Worm (Caenorhabditis elegans) whole organism, young adult: Measurements from ENCODE around the gene T27E9.6.
A peak's percentile ranks its signal among the peaks of the same experiment; 100 is the strongest.

Experiments
- B0019.2 ChIP-seq: fragments of 200-800 bp; sonication (Bioruptor generic); conservative IDR thresholded peaks from 2 replicates; pipeline ENCODE4 v1.3.6; 2022; ENCODE audit warnings: missing genetic modification reagents, missing genetic modification characterization, missing compliant biosample characterization
- B0035.1 ChIP-seq: sonication (generic microtip); optimal IDR thresholded peaks from 2 replicates; lab custom pipeline; 2016; ENCODE audit warnings: missing genetic modification characterization, mild to moderate bottlenecking, missing compliant biosample characterization, missing genotype, missing genetic modification reagents
- B0261.1 ChIP-seq: sonication (generic microtip); optimal IDR thresholded peaks from 2 replicates; lab custom pipeline; 2016; ENCODE audit warnings: mild to moderate bottlenecking, missing genetic modification characterization, moderate library complexity, missing compliant biosample characterization
- D2030.7 ChIP-seq: fragments of 200-800 bp; sonication (Bioruptor generic); IDR thresholded peaks from 2 replicates; pipeline ENCODE4 v1.3.6; 2022; ENCODE audit warnings: missing genetic modification reagents, missing genetic modification characterization, missing compliant biosample characterization
- F33H1.4 ChIP-seq: fragments of 200-800 bp; sonication (Bioruptor generic); IDR thresholded peaks from 2 replicates; pipeline ENCODE4 v1.3.6; 2022; ENCODE audit warnings: missing genetic modification reagents, missing genetic modification characterization, missing compliant biosample characterization
- F39B2.1 ChIP-seq: fragments of 200-800 bp; sonication (Bioruptor generic); IDR thresholded peaks from 2 replicates; pipeline ENCODE4 v1.3.6; 2022; ENCODE audit warnings: missing genetic modification reagents, missing genetic modification characterization, missing compliant biosample characterization
- T07F8.4 ChIP-seq: sonication (generic microtip); optimal IDR thresholded peaks from 2 replicates; lab custom pipeline; 2016; ENCODE audit warnings: mild to moderate bottlenecking, missing genetic modification characterization, moderate library complexity, missing compliant biosample characterization
- Y53F4B.3 ChIP-seq: fragments of 200-800 bp; sonication (Bioruptor generic); IDR thresholded peaks from 2 replicates; pipeline ENCODE4 v1.3.6; 2022; ENCODE audit warnings: missing genetic modification reagents, missing genetic modification characterization, missing compliant biosample characterization
- Y56A3A.18 ChIP-seq: fragments of 200-800 bp; sonication (Bioruptor generic); IDR thresholded peaks from 2 replicates; pipeline ENCODE4 v1.3.6; 2022; ENCODE audit warnings: missing genetic modification reagents, missing genetic modification characterization, missing compliant biosample characterization
- Y67H2A.10 ChIP-seq: fragments of 200-800 bp; sonication (Bioruptor generic); conservative IDR thresholded peaks from 2 replicates; pipeline ENCODE4 v1.3.6; 2022; ENCODE audit warnings: missing genetic modification reagents, missing genetic modification characterization, missing compliant biosample characterization
- Y95B8A.8 ChIP-seq: fragments of 200-800 bp; sonication (Bioruptor generic); IDR thresholded peaks from 2 replicates; pipeline ENCODE4 v1.3.6; 2022; ENCODE audit warnings: missing genetic modification reagents, missing genetic modification characterization, missing compliant biosample characterization
- aptf-3 ChIP-seq: fragments of 200-800 bp; sonication (Bioruptor generic); IDR thresholded peaks from 2 replicates; pipeline ENCODE4 v1.3.6; 2022; ENCODE audit warnings: missing genetic modification characterization, missing compliant biosample characterization
- atf-7 ChIP-seq: sonication (generic microtip); optimal IDR thresholded peaks from 2 replicates; lab custom pipeline; 2017; ENCODE audit warnings: mild to moderate bottlenecking, missing genetic modification characterization, missing compliant biosample characterization
- attf-5 ChIP-seq: fragments of 200-800 bp; sonication (Bioruptor generic); optimal IDR thresholded peaks from 2 replicates; lab custom pipeline; 2018; ENCODE audit warnings: mild to moderate bottlenecking, missing genetic modification characterization, missing compliant biosample characterization
- attf-6 ChIP-seq: fragments of 200-800 bp; sonication (Bioruptor generic); IDR thresholded peaks from 2 replicates; pipeline ENCODE4 v1.3.6; 2022; ENCODE audit warnings: missing genetic modification reagents, missing genetic modification characterization, missing compliant biosample characterization
- bed-1 ChIP-seq: fragments of 200-800 bp; sonication (Bioruptor generic); IDR thresholded peaks from 2 replicates; pipeline ENCODE4 v1.3.6; 2022; ENCODE audit warnings: missing genetic modification reagents, missing genetic modification characterization, missing compliant biosample characterization
- cebp-2 ChIP-seq: fragments of 200-800 bp; sonication (Bioruptor generic); IDR thresholded peaks from 2 replicates; pipeline ENCODE4 v1.3.6; 2022; ENCODE audit warnings: missing genetic modification characterization, missing compliant biosample characterization
- ceh-100 ChIP-seq: fragments of 200-800 bp; sonication (Bioruptor generic); IDR thresholded peaks from 2 replicates; pipeline ENCODE4 v1.3.6; 2022; ENCODE audit warnings: missing genetic modification reagents, missing genetic modification characterization, missing compliant biosample characterization
- ceh-40 ChIP-seq: fragments of 200-800 bp; sonication (Bioruptor generic); IDR thresholded peaks from 2 replicates; pipeline ENCODE4 v1.3.6; 2022; ENCODE audit warnings: missing genetic modification characterization, missing compliant biosample characterization
- dox-1 ChIP-seq: fragments of 200-800 bp; sonication (Bioruptor generic); IDR thresholded peaks from 2 replicates; pipeline ENCODE4 v1.3.6; 2022; ENCODE audit warnings: missing genetic modification reagents, missing genetic modification characterization, missing compliant biosample characterization
- efl-1 ChIP-seq: fragments of 150-350 bp; optimal IDR thresholded peaks from 2 replicates; lab custom pipeline; 2014; ENCODE audit warnings: missing biosample characterization, missing genetic modification reagents, missing genetic modification characterization
- egrh-3 ChIP-seq: fragments of 200-800 bp; sonication (Bioruptor generic); IDR thresholded peaks from 2 replicates; pipeline ENCODE4 v1.3.6; 2022; ENCODE audit warnings: missing genetic modification reagents, missing genetic modification characterization, missing compliant biosample characterization
- ekl-4 ChIP-seq: fragments of 200-800 bp; sonication (Bioruptor generic); IDR thresholded peaks from 2 replicates; pipeline ENCODE4 v1.3.6; 2022; ENCODE audit warnings: missing genetic modification reagents, missing genetic modification characterization, missing compliant biosample characterization
- ets-4 ChIP-seq: fragments of 200-800 bp; sonication (Bioruptor generic); optimal IDR thresholded peaks from 2 replicates; lab custom pipeline; 2018; ENCODE audit warnings: mild to moderate bottlenecking, missing genetic modification characterization, missing compliant biosample characterization
- hmg-1.2 ChIP-seq: fragments of 200-800 bp; sonication (Bioruptor generic); IDR thresholded peaks from 2 replicates; pipeline ENCODE4 v1.3.6; 2022; ENCODE audit warnings: missing genetic modification reagents, missing genetic modification characterization, missing compliant biosample characterization
- hsf-1 ChIP-seq: fragments of 200-800 bp; sonication (Bioruptor generic); IDR thresholded peaks from 2 replicates; pipeline ENCODE4 v1.3.6; 2022; ENCODE audit warnings: missing genetic modification reagents, missing genetic modification characterization, missing compliant biosample characterization
- let-526 ChIP-seq: fragments of 200-800 bp; sonication (Bioruptor generic); IDR thresholded peaks from 2 replicates; pipeline ENCODE4 v1.3.6; 2022; ENCODE audit warnings: missing genetic modification reagents, missing genetic modification characterization, missing compliant biosample characterization
- lin-35 ChIP-seq, 3 experiments: fragments of 150-350 bp in 2 of 3; sonication (generic microtip) in 1 of 3; optimal IDR thresholded peaks; 2 replicates each; lab custom pipeline; 2014 to 2018; ENCODE audit warnings: missing biosample characterization in 3 of 3, missing genetic modification characterization in 3 of 3, missing genetic modification reagents in 3 of 3
- lin-54 ChIP-seq: fragments of 200-800 bp; sonication (Bioruptor generic); optimal IDR thresholded peaks from 2 replicates; lab custom pipeline; 2018; ENCODE audit warnings: mild to moderate bottlenecking, missing genetic modification characterization, missing compliant biosample characterization
- madf-3 ChIP-seq: fragments of 200-800 bp; sonication (Bioruptor generic); IDR thresholded peaks from 2 replicates; pipeline ENCODE4 v1.3.6; 2022; ENCODE audit warnings: missing genetic modification reagents, missing genetic modification characterization, missing compliant biosample characterization
- madf-6 ChIP-seq: fragments of 200-800 bp; sonication (Bioruptor generic); IDR thresholded peaks from 2 replicates; pipeline ENCODE4 v1.3.6; 2022; ENCODE audit warnings: missing genetic modification reagents, missing genetic modification characterization, missing compliant biosample characterization
- mcd-1 ChIP-seq: fragments of 200-800 bp; sonication (Bioruptor generic); IDR thresholded peaks from 2 replicates; pipeline ENCODE4 v1.3.6; 2022; ENCODE audit warnings: missing genetic modification reagents, missing genetic modification characterization, missing compliant biosample characterization
- nfyb-1 ChIP-seq: fragments of 200-800 bp; sonication (Bioruptor generic); IDR thresholded peaks from 2 replicates; pipeline ENCODE4 v1.3.6; 2022; ENCODE audit warnings: missing genetic modification reagents, missing genetic modification characterization, missing compliant biosample characterization
- nhr-80 ChIP-seq: sonication (generic microtip); optimal IDR thresholded peaks from 2 replicates; lab custom pipeline; 2016; ENCODE audit warnings: missing genetic modification characterization, missing compliant biosample characterization
- pbrm-1 ChIP-seq: fragments of 200-800 bp; sonication (Bioruptor generic); IDR thresholded peaks from 2 replicates; pipeline ENCODE4 v1.3.6; 2022; ENCODE audit warnings: missing genetic modification reagents, missing genetic modification characterization, missing compliant biosample characterization
- rcor-1 ChIP-seq: fragments of 200-800 bp; sonication (Bioruptor generic); IDR thresholded peaks from 2 replicates; pipeline ENCODE4 v1.3.6; 2022; ENCODE audit warnings: missing genetic modification reagents, missing genetic modification characterization, missing compliant biosample characterization
- sptf-2 ChIP-seq: fragments of 200-800 bp; sonication (Bioruptor generic); optimal IDR thresholded peaks from 2 replicates; lab custom pipeline; 2018; ENCODE audit warnings: mild to moderate bottlenecking, missing genetic modification characterization, missing compliant biosample characterization
- xnd-1 ChIP-seq: sonication (generic microtip); optimal IDR thresholded peaks from 2 replicates; lab custom pipeline; 2016; ENCODE audit warnings: missing genotype, missing genetic modification reagents, missing genetic modification characterization, missing compliant biosample characterization

Gene T27E9.6

ce11 chrIII:13452824-13453223 lies 23.8 kb downstream of the T27E9.6 start:
- no peak for TF ChIP-seq xnd-1 (tag; lab: Kevin White, UChicago)
- peak; percentile 47 for TF ChIP-seq nhr-80 (tag; lab: Kevin White, UChicago)
- TF ChIP-seq cebp-2 (GFP tag; lab: Robert Waterston, UW): no peak

- TF ChIP-seq ceh-100 (peak; percentile 40; the same call in 1 of the 2 replicates), D2030.7 (GFP tag; lab: Robert Waterston, UW) (peak; percentile 51; the same call in 1 of the 2 replicates), madf-3 (GFP tag; lab: Robert Waterston, UW) (0 out of 2 replicates have a peak, but pooled peaks have one; percentile 67), egrh-3 (peak; percentile 85), F33H1.4 (GFP tag; lab: Robert Waterston, UW) (peak; percentile 80), aptf-3 (0 out of 2 replicates have a peak, but pooled peaks have one; percentile 32), mcd-1 (GFP tag; lab: Robert Waterston, UW) (peak; percentile 41), nfyb-1 (GFP tag; lab: Robert Waterston, UW) (0 out of 2 replicates have a peak, but pooled peaks have one; percentile 55), madf-6 (GFP tag; lab: Robert Waterston, UW) (peak; percentile 33)
- TF ChIP-seq, all 124 proteins: peak for 9; not testable (repeated sequence) for 115
These were observed 28.3 kb downstream of the T27E9.6 start for ce11 chrIII:13448235-13448634.

DNA sequence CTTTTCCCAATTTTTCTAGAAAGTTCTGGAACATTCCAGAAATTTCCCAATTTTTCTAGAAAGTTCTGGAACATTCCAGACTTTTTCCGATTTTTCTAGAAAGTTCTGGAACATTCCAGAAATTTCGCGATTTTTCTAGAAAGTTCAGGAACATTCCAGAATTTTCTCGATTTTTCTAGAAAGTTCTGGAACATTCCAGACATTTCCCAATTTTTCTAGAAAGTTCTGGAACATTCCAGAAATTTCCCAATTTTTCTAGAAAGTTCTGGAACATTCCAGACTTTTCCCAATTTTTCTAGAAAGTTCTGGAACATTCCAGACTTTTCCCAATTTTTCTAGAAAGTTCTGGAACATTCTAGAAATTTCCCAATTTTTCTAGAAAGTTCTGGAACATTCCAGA lies 29.1 kb downstream of the T27E9.6 start:
- TF ChIP-seq B0019.2 (GFP tag; lab: Robert Waterston, UW) (peak; percentile 66; the same call in 1 of the 2 replicates), hmg-1.2 (GFP tag; lab: Robert Waterston, UW) (0 out of 2 replicates have a peak, but pooled peaks have one; percentile 12), cebp-2 (GFP tag; lab: Robert Waterston, UW) (peak; percentile 18; the same call in 1 of the 2 replicates), rcor-1 (GFP tag; lab: Robert Waterston, UW) (peak; percentile 92), madf-3 (GFP tag; lab: Robert Waterston, UW) (0 out of 2 replicates have a peak, but pooled peaks have one; percentile 7), ceh-40 (GFP tag; lab: Robert Waterston, UW) (peak; percentile 93), Y53F4B.3 (peak; percentile 81), mcd-1 (GFP tag; lab: Robert Waterston, UW) (peak; percentile 32; the same call in 1 of the 2 replicates), nfyb-1 (GFP tag; lab: Robert Waterston, UW) (peak; percentile 87), madf-6 (GFP tag; lab: Robert Waterston, UW) (peak; percentile 65), D2030.7 (GFP tag; lab: Robert Waterston, UW) (peak; percentile 58), ekl-4 (GFP tag; lab: Robert Waterston, UW) (peak; percentile 87), bed-1 (0 out of 2 replicates have a peak, but pooled peaks have one; percentile 45), let-526 (GFP tag; lab: Robert Waterston, UW) (peak; percentile 29; the same call in 1 of the 2 replicates), egrh-3 (peak; percentile 69), hsf-1 (peak; percentile 99), aptf-3 (peak; percentile 96), pbrm-1 (peak; percentile 90), F39B2.1 (GFP tag; lab: Robert Waterston, UW) (peak; percentile 86), F33H1.4 (GFP tag; lab: Robert Waterston, UW) (peak; percentile 40; the same call in 1 of the 2 replicates), dox-1 (GFP tag; lab: Robert Waterston, UW) (peak; percentile 99), Y95B8A.8 (GFP tag; lab: Robert Waterston, UW) (peak; percentile 47; the same call in 1 of the 2 replicates), attf-6 (GFP tag; lab: Robert Waterston, UW) (peak; percentile 81), Y67H2A.10 (peak; percentile 65; the same call in 1 of the 2 replicates)
- TF ChIP-seq, all 124 proteins: peak for 24; not testable (repeated sequence) for 100

DNA sequence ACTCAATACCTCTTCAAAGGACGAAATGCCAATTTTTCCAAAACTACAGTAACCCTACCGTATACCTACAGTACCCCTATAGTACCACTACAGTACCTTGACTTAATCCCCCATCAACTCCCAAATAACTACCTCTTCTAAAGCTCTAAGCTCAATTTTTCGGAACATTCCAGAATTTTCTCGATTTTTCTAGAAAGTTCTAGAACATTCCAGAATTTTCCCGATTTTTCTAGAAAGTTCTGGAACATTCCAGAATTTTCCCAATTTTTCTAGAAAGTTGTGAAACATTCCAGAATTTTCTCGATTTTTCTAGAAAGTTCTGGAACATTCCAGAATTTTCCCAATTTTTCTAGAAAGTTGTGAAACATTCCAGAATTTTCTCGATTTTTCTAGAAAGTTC lies 29.7 kb downstream of the T27E9.6 start:
- TF ChIP-seq hsf-1: peak; percentile 91

ce11 chrIII:13439415-13439814 lies 37.2 kb downstream of the T27E9.6 start, which contains the start of gene ciao-2B:
TSS of gene ciao-2B (minus strand) at chrIII:13439544.
- TF ChIP-seq nhr-80 (tag; lab: Kevin White, UChicago) (no peak), Y56A3A.18 (GFP tag; lab: Robert Waterston, UW) (no peak), ets-4 (GFP tag; lab: Kevin White, UChicago) (no peak), lin-54 (peak; percentile 39), B0035.1 (tag; lab: Kevin White, UChicago) (no peak), atf-7 (tag; lab: Kevin White, UChicago) (no peak), lin-35 (GFP tag; optimal IDR thresholded peaks at IDR 0.05; lab: Kevin White, UChicago) (peak in 1 of 3 experiments; percentile 64), B0261.1 (tag; lab: Kevin White, UChicago) (no peak), efl-1 (GFP tag; lab: Kevin White, UChicago) (no peak), hsf-1 (0 out of 2 replicates have a peak, but pooled peaks have one; percentile 11), T07F8.4 (tag; lab: Kevin White, UChicago) (no peak), attf-5 (GFP tag; lab: Kevin White, UChicago) (no peak), sptf-2 (GFP tag; lab: Kevin White, UChicago) (no peak)
